Worm (Caenorhabditis elegans) whole organism, young adult: ENCODE data around the gene fbxb-55.

Source experiments
- C06A6.2 ChIP-seq: fragments of 200-800 bp; sonication (Bioruptor generic); conservative IDR thresholded peaks from 2 replicates; pipeline ENCODE4 v1.3.6; 2022; ENCODE audit warnings: missing genetic modification characterization, missing compliant biosample characterization
- C17E4.6 ChIP-seq: fragments of 200-800 bp; sonication (Bioruptor generic); IDR thresholded peaks from 2 replicates; pipeline ENCODE4 v1.3.6; 2022; ENCODE audit warnings: missing genetic modification reagents, missing genetic modification characterization, missing compliant biosample characterization
- F22D6.2 ChIP-seq: sonication (generic microtip); optimal IDR thresholded peaks from 2 replicates; lab custom pipeline; 2016; ENCODE audit warnings: mild to moderate bottlenecking, missing genetic modification characterization, missing compliant biosample characterization
- F23B12.7 ChIP-seq: sonication (generic microtip); optimal IDR thresholded peaks from 2 replicates; lab custom pipeline; 2017; ENCODE audit warnings: missing genetic modification characterization, mild to moderate bottlenecking, missing compliant biosample characterization, antibody characterized with exemption, moderate library complexity; ENCODE audit not compliant: insufficient read depth
- F37B4.10 ChIP-seq: fragments of 200-800 bp; sonication (Bioruptor generic); IDR thresholded peaks from 2 replicates; pipeline ENCODE4 v1.3.6; 2022; ENCODE audit warnings: missing genetic modification characterization, missing compliant biosample characterization
- F49E8.2 ChIP-seq: sonication (generic microtip); optimal IDR thresholded peaks from 3 replicates; lab custom pipeline; 2017; ENCODE audit warnings: missing genetic modification characterization, mild to moderate bottlenecking, missing compliant biosample characterization, antibody characterized with exemption, moderate library complexity; ENCODE audit not compliant: insufficient read depth
- K12H6.12 ChIP-seq: fragments of 200-800 bp; sonication (Bioruptor generic); optimal IDR thresholded peaks from 2 replicates; lab custom pipeline; 2018; ENCODE audit warnings: mild to moderate bottlenecking, missing genetic modification characterization, missing compliant biosample characterization
- T26A5.8 ChIP-seq: sonication (generic microtip); optimal IDR thresholded peaks from 2 replicates; lab custom pipeline; 2016; ENCODE audit warnings: missing genetic modification characterization, missing compliant biosample characterization
- Y53G8AR.9 ChIP-seq: fragments of 200-800 bp; sonication (Bioruptor generic); conservative IDR thresholded peaks from 2 replicates; pipeline ENCODE4 v1.3.6; 2022; ENCODE audit warnings: missing genetic modification reagents, missing genetic modification characterization, missing compliant biosample characterization
- ZK185.1 ChIP-seq: sonication (generic microtip); optimal IDR thresholded peaks from 2 replicates; lab custom pipeline; 2016; ENCODE audit warnings: mild to moderate bottlenecking, missing genetic modification characterization, missing compliant biosample characterization; ENCODE audit not compliant: poor library complexity, severe bottlenecking
- ama-1 ChIP-seq, 3 experiments: fragments of 150-350 bp in 1 of 3; sonication (generic microtip) in 2 of 3; optimal IDR thresholded peaks; 2 replicates each; lab custom pipeline; 2014 to 2018; ENCODE audit warnings: missing biosample characterization in 2 of 3, missing genetic modification characterization in 2 of 3, missing genetic modification reagents in 2 of 3
- aptf-2 ChIP-seq: fragments of 200-800 bp; sonication (Bioruptor generic); conservative IDR thresholded peaks from 2 replicates; pipeline ENCODE4 v1.3.6; 2022; ENCODE audit warnings: missing genetic modification reagents, missing genetic modification characterization, missing compliant biosample characterization
- atf-7 ChIP-seq: sonication (generic microtip); optimal IDR thresholded peaks from 2 replicates; lab custom pipeline; 2017; ENCODE audit warnings: mild to moderate bottlenecking, missing genetic modification characterization, missing compliant biosample characterization
- attf-5 ChIP-seq: fragments of 200-800 bp; sonication (Bioruptor generic); optimal IDR thresholded peaks from 2 replicates; lab custom pipeline; 2018; ENCODE audit warnings: mild to moderate bottlenecking, missing genetic modification characterization, missing compliant biosample characterization
- cebp-1 ChIP-seq, 2 experiments: fragments of 200-800 bp in 1 of 2; sonication (Bioruptor generic) in 1 of 2; sonication (generic microtip) in 1 of 2; IDR thresholded peaks in 1 of 2; optimal IDR thresholded peaks in 1 of 2; 2 replicates each; pipeline versions ENCODE4 v1.3.6 to Lab custom; 2017 to 2022; ENCODE audit warnings: missing compliant biosample characterization in 2 of 2, missing genetic modification characterization in 2 of 2, mild to moderate bottlenecking in 1 of 2, missing genetic modification reagents in 1 of 2, moderate library complexity in 1 of 2
- ceh-27 ChIP-seq: fragments of 200-800 bp; sonication (Bioruptor generic); optimal IDR thresholded peaks from 2 replicates; lab custom pipeline; 2018; ENCODE audit warnings: mild to moderate bottlenecking, missing genetic modification characterization, moderate library complexity, missing compliant biosample characterization
- ceh-40 ChIP-seq: fragments of 200-800 bp; sonication (Bioruptor generic); IDR thresholded peaks from 2 replicates; pipeline ENCODE4 v1.3.6; 2022; ENCODE audit warnings: missing genetic modification characterization, missing compliant biosample characterization
- ceh-79 ChIP-seq: sonication (generic microtip); optimal IDR thresholded peaks from 2 replicates; lab custom pipeline; 2017; ENCODE audit warnings: mild to moderate bottlenecking, missing genetic modification characterization, missing compliant biosample characterization
- chd-7 ChIP-seq: sonication (generic microtip); optimal IDR thresholded peaks from 2 replicates; lab custom pipeline; 2016; ENCODE audit warnings: mild to moderate bottlenecking, missing genetic modification characterization, moderate library complexity, missing compliant biosample characterization
- die-1 ChIP-seq: sonication (generic microtip); optimal IDR thresholded peaks from 2 replicates; lab custom pipeline; 2016; ENCODE audit warnings: missing genotype, mild to moderate bottlenecking, missing genetic modification characterization, missing compliant biosample characterization
- dpl-1 ChIP-seq: fragments of 150-350 bp; optimal IDR thresholded peaks from 2 replicates; lab custom pipeline; 2014; ENCODE audit warnings: missing biosample characterization, missing genetic modification reagents, missing genetic modification characterization
- egrh-3 ChIP-seq: fragments of 200-800 bp; sonication (Bioruptor generic); IDR thresholded peaks from 2 replicates; pipeline ENCODE4 v1.3.6; 2022; ENCODE audit warnings: missing genetic modification reagents, missing genetic modification characterization, missing compliant biosample characterization
- ekl-4 ChIP-seq: fragments of 200-800 bp; sonication (Bioruptor generic); IDR thresholded peaks from 2 replicates; pipeline ENCODE4 v1.3.6; 2022; ENCODE audit warnings: missing genetic modification reagents, missing genetic modification characterization, missing compliant biosample characterization
- him-1 ChIP-seq: sonication (generic microtip); optimal IDR thresholded peaks from 2 replicates; lab custom pipeline; 2016; ENCODE audit warnings: missing genotype, missing genetic modification reagents, missing genetic modification characterization, missing compliant biosample characterization
- hlh-12 ChIP-seq: sonication (generic microtip); optimal IDR thresholded peaks from 2 replicates; lab custom pipeline; 2016; ENCODE audit warnings: missing genetic modification characterization, missing compliant biosample characterization
- hmg-1.2 ChIP-seq: fragments of 200-800 bp; sonication (Bioruptor generic); IDR thresholded peaks from 2 replicates; pipeline ENCODE4 v1.3.6; 2022; ENCODE audit warnings: missing genetic modification reagents, missing genetic modification characterization, missing compliant biosample characterization
- lag-1 ChIP-seq: fragments of 200-800 bp; sonication (Bioruptor generic); IDR thresholded peaks from 2 replicates; pipeline ENCODE4 v1.3.6; 2022; ENCODE audit warnings: missing genetic modification reagents, missing genetic modification characterization, missing compliant biosample characterization
- lin-35 ChIP-seq, 3 experiments: fragments of 150-350 bp in 2 of 3; sonication (generic microtip) in 1 of 3; optimal IDR thresholded peaks; 2 replicates each; lab custom pipeline; 2014 to 2018; ENCODE audit warnings: missing biosample characterization in 3 of 3, missing genetic modification characterization in 3 of 3, missing genetic modification reagents in 3 of 3
- lin-40 ChIP-seq: sonication (generic microtip); optimal IDR thresholded peaks from 2 replicates; lab custom pipeline; 2016; ENCODE audit warnings: missing genetic modification characterization, mild to moderate bottlenecking, missing compliant biosample characterization, missing genotype, missing genetic modification reagents
- lin-54 ChIP-seq: fragments of 200-800 bp; sonication (Bioruptor generic); optimal IDR thresholded peaks from 2 replicates; lab custom pipeline; 2018; ENCODE audit warnings: mild to moderate bottlenecking, missing genetic modification characterization, missing compliant biosample characterization
- madf-10 ChIP-seq: sonication (generic microtip); optimal IDR thresholded peaks from 2 replicates; lab custom pipeline; 2016; ENCODE audit warnings: mild to moderate bottlenecking, missing genetic modification characterization, missing compliant biosample characterization
- madf-6 ChIP-seq: fragments of 200-800 bp; sonication (Bioruptor generic); IDR thresholded peaks from 2 replicates; pipeline ENCODE4 v1.3.6; 2022; ENCODE audit warnings: missing genetic modification reagents, missing genetic modification characterization, missing compliant biosample characterization
- mel-28 ChIP-seq: sonication (generic microtip); optimal IDR thresholded peaks from 2 replicates; lab custom pipeline; 2016; ENCODE audit warnings: borderline replicate concordance, mild to moderate bottlenecking, missing genetic modification characterization, missing compliant biosample characterization
- nhr-120 ChIP-seq: fragments of 200-800 bp; sonication (Bioruptor generic); IDR thresholded peaks from 2 replicates; pipeline ENCODE4 v1.3.6; 2022; ENCODE audit warnings: missing genetic modification characterization, missing compliant biosample characterization
- nhr-80 ChIP-seq: sonication (generic microtip); optimal IDR thresholded peaks from 2 replicates; lab custom pipeline; 2016; ENCODE audit warnings: missing genetic modification characterization, missing compliant biosample characterization
- pbrm-1 ChIP-seq: fragments of 200-800 bp; sonication (Bioruptor generic); IDR thresholded peaks from 2 replicates; pipeline ENCODE4 v1.3.6; 2022; ENCODE audit warnings: missing genetic modification reagents, missing genetic modification characterization, missing compliant biosample characterization
- snpc-4 ChIP-seq, 5 experiments: fragments of 150-350 bp in 1 of 5; sonication (generic microtip) in 4 of 5; optimal IDR thresholded peaks; 2 replicates each; lab custom pipeline; 2014 to 2018; ENCODE audit warnings: missing genetic modification characterization in 5 of 5, missing biosample characterization in 3 of 5, antibody characterized with exemption in 2 of 5, mild to moderate bottlenecking in 2 of 5, missing compliant biosample characterization in 2 of 5, missing genotype in 2 of 5, moderate library complexity in 2 of 5, missing genetic modification reagents in 1 of 5
- somi-1 ChIP-seq: fragments of 200-800 bp; sonication (Bioruptor generic); optimal IDR thresholded peaks from 2 replicates; lab custom pipeline; 2018; ENCODE audit warnings: mild to moderate bottlenecking, missing genetic modification characterization, missing compliant biosample characterization
- tbp1 ChIP-seq: fragments of 200-800 bp; sonication (Bioruptor generic); optimal IDR thresholded peaks from 2 replicates; lab custom pipeline; 2018; ENCODE audit warnings: mild to moderate bottlenecking, missing genetic modification characterization, missing compliant biosample characterization
- unc-62 ChIP-seq: fragments of 150-350 bp; optimal IDR thresholded peaks from 2 replicates; lab custom pipeline; 2014; ENCODE audit warnings: missing biosample characterization, missing genetic modification reagents, missing genetic modification characterization
- zfh-2 ChIP-seq: fragments of 200-800 bp; sonication (Bioruptor generic); conservative IDR thresholded peaks from 2 replicates; pipeline ENCODE4 v1.3.6; 2022; ENCODE audit warnings: missing genetic modification reagents, missing genetic modification characterization, missing compliant biosample characterization
- ztf-18 ChIP-seq: sonication (generic microtip); optimal IDR thresholded peaks from 2 replicates; lab custom pipeline; 2016; ENCODE audit warnings: missing genotype, mild to moderate bottlenecking, missing genetic modification characterization, missing compliant biosample characterization
- ztf-22 ChIP-seq: fragments of 200-800 bp; sonication (Bioruptor generic); optimal IDR thresholded peaks from 2 replicates; lab custom pipeline; 2018; ENCODE audit warnings: mild to moderate bottlenecking, missing genetic modification characterization, moderate library complexity, missing compliant biosample characterization
- ztf-26 ChIP-seq: sonication (generic microtip); optimal IDR thresholded peaks from 2 replicates; lab custom pipeline; 2017; ENCODE audit warnings: missing genetic modification characterization, missing compliant biosample characterization

fbxb-55 gene

ce11 chrIV:4068480-4068879 lies at the start of gene fbxb-55:
Gene fbxb-55 (plus strand): TSS chrIV:4068780.
- TF ChIP-seq zfh-2 (GFP tag; lab: Robert Waterston, UW) (no peak), dpl-1 (GFP tag; lab: Kevin White, UChicago) (no peak), ceh-79 (no peak), aptf-2 (GFP tag; lab: Robert Waterston, UW) (no peak), madf-10 (no peak), lin-35 (GFP tag; optimal IDR thresholded peaks at IDR 0.05; lab: Kevin White, UChicago) (no peak), T26A5.8 (tag; lab: Kevin White, UChicago) (no peak), F22D6.2 (tag; lab: Kevin White, UChicago) (no peak), lag-1 (GFP tag; lab: Robert Waterston, UW) (no peak), madf-6 (GFP tag; lab: Robert Waterston, UW) (no peak), nhr-120 (no peak), ztf-22 (GFP tag; lab: Kevin White, UChicago) (no peak), F49E8.2 (tag; lab: Kevin White, UChicago) (no peak), cebp-1 (GFP tag; IDR thresholded peaks at IDR 0.05; lab: Robert Waterston, UW) (no peak), cebp-1 (tag; optimal IDR thresholded peaks at IDR 0.05; lab: Kevin White, UChicago) (no peak), him-1 (tag; lab: Kevin White, UChicago) (no peak), F37B4.10 (GFP tag; lab: Robert Waterston, UW) (no peak), lin-54 (GFP tag; lab: Kevin White, UChicago) (no peak)

DNA sequence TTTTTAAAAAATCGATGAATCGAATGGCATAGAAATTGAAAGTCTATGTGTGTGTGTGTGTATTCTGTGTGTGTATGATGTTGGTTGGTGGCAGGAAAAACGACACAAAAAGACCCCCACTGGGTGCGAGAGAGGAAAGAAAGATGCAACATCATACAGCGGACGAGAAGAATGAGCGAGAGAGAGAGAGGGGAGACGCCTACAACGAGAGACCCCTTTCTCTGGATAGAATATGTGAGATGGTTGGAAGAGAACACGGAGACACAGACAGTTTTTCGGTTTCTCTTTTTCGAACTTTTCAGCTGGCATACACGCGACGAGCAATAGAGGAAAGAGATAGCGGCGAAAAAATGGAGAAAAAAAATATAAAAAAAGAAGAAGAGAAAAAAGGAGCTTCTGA lies 48.7 kb upstream of the fbxb-55 start:
- TF ChIP-seq somi-1 (GFP tag; lab: Kevin White, UChicago) = peak; percentile 56
- peak; percentile 86 for TF ChIP-seq zfh-2 (GFP tag; lab: Robert Waterston, UW)
- TF ChIP-seq ztf-26 = peak; percentile 15
- peak in 1 of 3 experiments; percentile 62 for TF ChIP-seq lin-35 (GFP tag; optimal IDR thresholded peaks at IDR 0.05; lab: Kevin White, UChicago)
- TF ChIP-seq F23B12.7 (tag; lab: Kevin White, UChicago) = peak; percentile 46
- TF ChIP-seq ceh-40 (GFP tag; lab: Robert Waterston, UW) = no peak
- TF ChIP-seq C06A6.2 (GFP tag; lab: Robert Waterston, UW) = peak; percentile 45; the same call in 1 of the 2 replicates
- TF ChIP-seq hlh-12 (tag; lab: Kevin White, UChicago) = no peak
- peak; percentile 56 for TF ChIP-seq atf-7 (tag; lab: Kevin White, UChicago)
- no peak for TF ChIP-seq F22D6.2 (tag; lab: Kevin White, UChicago)
- peak; percentile 78 for TF ChIP-seq lin-40
- TF ChIP-seq hmg-1.2 (GFP tag; lab: Robert Waterston, UW) = peak; percentile 61; the same call in 1 of the 2 replicates
- no peak for TF ChIP-seq C17E4.6
- TF ChIP-seq ZK185.1 (tag; lab: Kevin White, UChicago) = peak; percentile 11
- TF ChIP-seq egrh-3 (GFP tag; lab: Robert Waterston, UW) = 0 out of 2 replicates have a peak, but pooled peaks have one; percentile 11
- TF ChIP-seq ceh-27 (GFP tag; lab: Kevin White, UChicago) = peak; percentile 46
- TF ChIP-seq die-1 (tag; lab: Kevin White, UChicago) = peak; percentile 38
- TF ChIP-seq snpc-4 (GFP tag; optimal IDR thresholded peaks at IDR 0.05; lab: Kevin White, UChicago) = no peak
- TF ChIP-seq snpc-4 (tag; optimal IDR thresholded peaks at IDR 0.05; lab: Kevin White, UChicago) = peak in 1 of 4 experiments; percentile 29
- no peak for TF ChIP-seq mel-28 (tag; lab: Kevin White, UChicago)
- TF ChIP-seq Y53G8AR.9 (GFP tag; lab: Robert Waterston, UW) = 0 out of 2 replicates have a peak, but pooled peaks have one; percentile 11
- peak; percentile 15 for TF ChIP-seq chd-7
- peak; percentile 85 for TF ChIP-seq K12H6.12
- 0 out of 2 replicates have a peak, but pooled peaks have one; percentile 34 for TF ChIP-seq pbrm-1 (GFP tag; lab: Robert Waterston, UW)
- no peak for TF ChIP-seq ama-1 (optimal IDR thresholded peaks at IDR 0.05; lab: Kevin White, UChicago)
- TF ChIP-seq ama-1 (GFP tag; optimal IDR thresholded peaks at IDR 0.05; lab: Kevin White, UChicago) = peak in 1 of 2 experiments; percentile 27
- peak; percentile 27 for TF ChIP-seq ztf-18 (tag; lab: Kevin White, UChicago)
- TF ChIP-seq nhr-80 = peak; percentile 84
- 0 out of 2 replicates have a peak, but pooled peaks have one; percentile 48 for TF ChIP-seq cebp-1 (GFP tag; IDR thresholded peaks at IDR 0.05; lab: Robert Waterston, UW)
- peak; percentile 71 for TF ChIP-seq cebp-1 (tag; optimal IDR thresholded peaks at IDR 0.05; lab: Kevin White, UChicago)
- TF ChIP-seq lin-54 (GFP tag; lab: Kevin White, UChicago) = peak; percentile 18
- TF ChIP-seq attf-5 (GFP tag; lab: Kevin White, UChicago) = peak; percentile 58
- TF ChIP-seq unc-62 (GFP tag; lab: Kevin White, UChicago) = peak; percentile 10
- TF ChIP-seq tbp1 = peak; percentile 19
- TF ChIP-seq ekl-4 (GFP tag; lab: Robert Waterston, UW) = no peak
